Fruit fly (Drosophila melanogaster) whole organism, embryonic: ENCODE measurements around the gene Mdr65.

Experiments
- CG10209 ChIP-seq: fragments of 200-800 bp; sonication (Bioruptor generic); optimal IDR thresholded peaks from 3 replicates; lab custom pipeline; 2017; ENCODE audit warnings: missing biosample characterization, mild to moderate bottlenecking, missing genetic modification characterization, missing genetic modification reagents
- CG10366 ChIP-seq: fragments of 200-800 bp; sonication (Bioruptor generic); IDR thresholded peaks from 2 replicates; pipeline ENCODE4 v1.3.6; 2022; ENCODE audit warnings: missing biosample characterization, missing genetic modification characterization
- CG11696 ChIP-seq: fragments of 200-800 bp; sonication (Bioruptor generic); IDR thresholded peaks from 2 replicates; pipeline ENCODE4 v1.3.6; 2022; ENCODE audit warnings: missing biosample characterization, missing genetic modification characterization
- CG12236 ChIP-seq: fragments of 200-800 bp; sonication (Bioruptor generic); optimal IDR thresholded peaks from 2 replicates; lab custom pipeline; 2016; ENCODE audit warnings: missing biosample characterization, missing genetic modification characterization
- CG14667 ChIP-seq: fragments of 200-800 bp; sonication (Bioruptor generic); IDR thresholded peaks from 2 replicates; pipeline ENCODE4 v1.3.6; 2022; ENCODE audit warnings: missing biosample characterization, missing genetic modification characterization
- CG17359 ChIP-seq: fragments of 200-800 bp; sonication (Bioruptor generic); optimal IDR thresholded peaks from 3 replicates; lab custom pipeline; 2018; ENCODE audit warnings: missing biosample characterization, mild to moderate bottlenecking, missing genetic modification characterization, moderate library complexity
- CG17568 ChIP-seq: fragments of 200-800 bp; sonication (Bioruptor generic); optimal IDR thresholded peaks from 2 replicates; lab custom pipeline; 2018; ENCODE audit warnings: missing biosample characterization, mild to moderate bottlenecking, missing genetic modification characterization, moderate library complexity
- CG18262 ChIP-seq: fragments of 200-800 bp; optimal IDR thresholded peaks from 3 replicates; lab custom pipeline; 2019; ENCODE audit warnings: missing biosample characterization, mild to moderate bottlenecking, missing genetic modification characterization, moderate library complexity
- CG1832 ChIP-seq: fragments of 200-800 bp; sonication (Bioruptor generic); optimal IDR thresholded peaks from 2 replicates; lab custom pipeline; 2017; ENCODE audit warnings: missing biosample characterization, mild to moderate bottlenecking, missing genetic modification characterization, inconsistent platforms
- CG18599 ChIP-seq: fragments of 200-800 bp; sonication (Bioruptor generic); optimal IDR thresholded peaks from 3 replicates; lab custom pipeline; 2017; ENCODE audit warnings: missing biosample characterization, missing genetic modification characterization, mild to moderate bottlenecking, moderate library complexity, missing genetic modification reagents
- CG3163 ChIP-seq: fragments of 200-800 bp; sonication (Bioruptor generic); optimal IDR thresholded peaks from 3 replicates; lab custom pipeline; 2016; ENCODE audit warnings: missing biosample characterization, missing genetic modification characterization
- CG32767 ChIP-seq: fragments of 200-800 bp; sonication (Bioruptor generic); IDR thresholded peaks from 2 replicates; pipeline ENCODE4 v1.3.6; 2022; ENCODE audit warnings: missing biosample characterization, missing genetic modification characterization
- CG3407 ChIP-seq: fragments of 200-800 bp; sonication (Bioruptor generic); optimal IDR thresholded peaks from 2 replicates; lab custom pipeline; 2018; ENCODE audit warnings: missing biosample characterization, mild to moderate bottlenecking, missing genetic modification characterization
- CG3726 ChIP-seq: fragments of 200-800 bp; sonication (Bioruptor generic); IDR thresholded peaks from 3 replicates; pipeline ENCODE4, ENCODE4 v1.3.6; 2022; ENCODE audit warnings: missing biosample characterization, missing genetic modification characterization
- CG4424 ChIP-seq: fragments of 200-800 bp; sonication (Bioruptor generic); optimal IDR thresholded peaks from 3 replicates; lab custom pipeline; 2016; ENCODE audit warnings: missing biosample characterization, missing genetic modification characterization
- CG4707 ChIP-seq: fragments of 200-800 bp; sonication (Bioruptor generic); optimal IDR thresholded peaks from 2 replicates; lab custom pipeline; 2018; ENCODE audit warnings: missing biosample characterization, mild to moderate bottlenecking, missing genetic modification characterization, moderate library complexity
- CG6654 ChIP-seq: fragments of 200-800 bp; sonication (Bioruptor generic); optimal IDR thresholded peaks from 2 replicates; lab custom pipeline; 2017; ENCODE audit warnings: missing biosample characterization, mild to moderate bottlenecking, missing genetic modification characterization
- CG6854 ChIP-seq: fragments of 200-800 bp; sonication (Bioruptor generic); optimal IDR thresholded peaks from 3 replicates; lab custom pipeline; 2017; ENCODE audit warnings: missing biosample characterization, mild to moderate bottlenecking, missing genetic modification characterization
- CG7271 ChIP-seq: fragments of 200-800 bp; sonication (Bioruptor generic); optimal IDR thresholded peaks from 2 replicates; lab custom pipeline; 2018; ENCODE audit warnings: missing biosample characterization, mild to moderate bottlenecking, missing genetic modification characterization, moderate library complexity
- CG7372 ChIP-seq: fragments of 200-800 bp; sonication (Bioruptor generic); IDR thresholded peaks from 2 replicates; pipeline ENCODE4 v1.3.6; 2022; ENCODE audit warnings: missing biosample characterization, missing genetic modification characterization
- CG7963 ChIP-seq: fragments of 200-800 bp; sonication (Bioruptor generic); IDR thresholded peaks from 3 replicates; pipeline ENCODE4 v1.3.6; 2022; ENCODE audit warnings: missing biosample characterization, missing genetic modification characterization; ENCODE audit not compliant: partially characterized antibody
- D19A ChIP-seq: fragments of 200-800 bp; optimal IDR thresholded peaks from 3 replicates; lab custom pipeline; 2019; ENCODE audit warnings: missing biosample characterization, mild to moderate bottlenecking, missing genetic modification characterization, moderate library complexity
- Doc2 ChIP-seq: fragments of 200-800 bp; sonication (Bioruptor generic); IDR thresholded peaks from 2 replicates; pipeline ENCODE4 v1.3.6; 2022; ENCODE audit warnings: missing biosample characterization, missing genetic modification characterization
- Drgx ChIP-seq: fragments of 200-800 bp; sonication (Bioruptor generic); IDR thresholded peaks from 2 replicates; pipeline ENCODE4 v1.3.6; 2022; ENCODE audit warnings: missing biosample characterization, missing genetic modification characterization
- ERR ChIP-seq: fragments of 200-800 bp; sonication (Bioruptor generic); optimal IDR thresholded peaks from 2 replicates; lab custom pipeline; 2016; ENCODE audit warnings: missing biosample characterization, missing genetic modification characterization
- GATAe ChIP-seq: fragments of 200-800 bp; sonication (Bioruptor generic); conservative IDR thresholded peaks from 2 replicates; pipeline ENCODE4 v1.3.6; 2022; ENCODE audit warnings: missing biosample characterization, missing genetic modification characterization
- Gsc ChIP-seq: fragments of 200-800 bp; sonication (Bioruptor generic); IDR thresholded peaks from 2 replicates; pipeline ENCODE4 v1.3.6; 2022; ENCODE audit warnings: missing biosample characterization, missing genetic modification characterization
- Hr78 ChIP-seq, 2 experiments: fragments of 200-800 bp in 1 of 2; fragments of >200 bp in 1 of 2; sonication (Bioruptor generic) in 1 of 2; optimal IDR thresholded peaks; 2 replicates each; lab custom pipeline; 2017 to 2019; ENCODE audit warnings: missing biosample characterization in 2 of 2, missing genetic modification characterization in 2 of 2, mild to moderate bottlenecking in 1 of 2, moderate library complexity in 1 of 2
- Mes4 ChIP-seq: fragments of 200-800 bp; sonication (Bioruptor generic); optimal IDR thresholded peaks from 2 replicates; lab custom pipeline; 2016; ENCODE audit warnings: missing biosample characterization, missing genetic modification characterization
- Nf-YA ChIP-seq: fragments of 200-800 bp; sonication (Bioruptor generic); IDR thresholded peaks from 2 replicates; pipeline ENCODE4 v1.3.6; 2022; ENCODE audit warnings: missing biosample characterization, missing genetic modification characterization
- Nf-YB ChIP-seq: fragments of 200-800 bp; sonication (Bioruptor generic); optimal IDR thresholded peaks from 3 replicates; lab custom pipeline; 2019; ENCODE audit warnings: missing biosample characterization, mild to moderate bottlenecking, missing genetic modification characterization, moderate library complexity
- NfI ChIP-seq: fragments of 200-800 bp; sonication (Bioruptor generic); optimal IDR thresholded peaks from 3 replicates; lab custom pipeline; 2018; ENCODE audit warnings: missing biosample characterization, mild to moderate bottlenecking, missing genetic modification characterization, moderate library complexity
- Poxn ChIP-seq: fragments of 200-800 bp; sonication (Bioruptor generic); IDR thresholded peaks from 2 replicates; pipeline ENCODE4 v1.3.6; 2022; ENCODE audit warnings: missing biosample characterization, missing genetic modification characterization
- Ravus ChIP-seq: fragments of 200-800 bp; sonication (Bioruptor generic); IDR thresholded peaks from 2 replicates; pipeline ENCODE4 v1.3.6; 2022; ENCODE audit warnings: missing biosample characterization, missing genetic modification characterization
- Side ChIP-seq: fragments of 200-800 bp; sonication (Bioruptor generic); optimal IDR thresholded peaks from 2 replicates; lab custom pipeline; 2016; ENCODE audit warnings: missing biosample characterization, missing genetic modification characterization
- Stat92E ChIP-seq, 3 experiments: fragments of >200 bp in 2 of 3; fragments of 200-800 bp in 1 of 3; sonication (Bioruptor generic) in 1 of 3; optimal IDR thresholded peaks; 2 replicates each; lab custom pipeline; 2017 to 2019; ENCODE audit warnings: missing biosample characterization in 3 of 3, missing genetic modification characterization in 3 of 3, mild to moderate bottlenecking in 1 of 3, moderate library complexity in 1 of 3
- Tbp ChIP-seq: fragments of >200 bp; optimal IDR thresholded peaks from 2 replicates; lab custom pipeline; 2018; ENCODE audit warnings: missing biosample characterization, missing genetic modification characterization
- ac ChIP-seq: fragments of 200-800 bp; sonication (Bioruptor generic); optimal IDR thresholded peaks from 3 replicates; lab custom pipeline; 2017; ENCODE audit warnings: missing biosample characterization, mild to moderate bottlenecking, missing genetic modification characterization
- dmrt99B ChIP-seq: fragments of 200-800 bp; sonication (Bioruptor generic); optimal IDR thresholded peaks from 2 replicates; lab custom pipeline; 2018; ENCODE audit warnings: missing biosample characterization, mild to moderate bottlenecking, missing genetic modification characterization, moderate library complexity
- eve ChIP-seq, 2 experiments: fragments of >200 bp; optimal IDR thresholded peaks; 2 replicates each; lab custom pipeline; 2017; ENCODE audit warnings: missing biosample characterization in 2 of 2, missing genetic modification characterization in 2 of 2
- ftz-f1 ChIP-seq: fragments of 200-800 bp; sonication (Bioruptor generic); optimal IDR thresholded peaks from 2 replicates; lab custom pipeline; 2016; ENCODE audit warnings: missing biosample characterization, missing genetic modification characterization
- fu2 ChIP-seq: fragments of 200-800 bp; sonication (Bioruptor generic); optimal IDR thresholded peaks from 2 replicates; lab custom pipeline; 2016; ENCODE audit warnings: missing biosample characterization, missing genetic modification characterization
- grau ChIP-seq: fragments of 200-800 bp; optimal IDR thresholded peaks from 3 replicates; lab custom pipeline; 2019; ENCODE audit warnings: missing biosample characterization, mild to moderate bottlenecking, missing genetic modification characterization, moderate library complexity
- jigr1 ChIP-seq: fragments of 200-800 bp; sonication (Bioruptor generic); IDR thresholded peaks from 3 replicates; pipeline ENCODE4 v1.3.6; 2022; ENCODE audit warnings: missing biosample characterization, missing genetic modification characterization
- kni ChIP-seq: fragments of 200-800 bp; sonication (Bioruptor generic); optimal IDR thresholded peaks from 3 replicates; lab custom pipeline; 2017; ENCODE audit warnings: mild to moderate bottlenecking, missing biosample characterization, missing genetic modification reagents, missing genetic modification characterization
- lab ChIP-seq: fragments of 200-800 bp; sonication (Bioruptor generic); optimal IDR thresholded peaks from 3 replicates; lab custom pipeline; 2017; ENCODE audit warnings: missing biosample characterization, missing genetic modification characterization, mild to moderate bottlenecking, moderate library complexity, missing genetic modification reagents
- luna ChIP-seq: fragments of 200-800 bp; sonication (Bioruptor generic); optimal IDR thresholded peaks from 2 replicates; lab custom pipeline; 2016; ENCODE audit warnings: missing biosample characterization, missing genetic modification characterization
- psq ChIP-seq: fragments of 200-800 bp; sonication (Bioruptor generic); optimal IDR thresholded peaks from 2 replicates; lab custom pipeline; 2017; ENCODE audit warnings: missing biosample characterization, missing genetic modification characterization
- scrt ChIP-seq: fragments of 200-800 bp; sonication (Bioruptor generic); optimal IDR thresholded peaks from 2 replicates; lab custom pipeline; 2018; ENCODE audit warnings: missing biosample characterization, mild to moderate bottlenecking, missing genetic modification characterization, moderate library complexity
- tgo ChIP-seq: fragments of 200-800 bp; sonication (Bioruptor generic); IDR thresholded peaks from 3 replicates; pipeline ENCODE4 v1.3.6; 2022; ENCODE audit warnings: missing biosample characterization, missing genetic modification characterization
- ttk ChIP-seq: fragments of 200-800 bp; sonication (Bioruptor generic); IDR thresholded peaks from 2 replicates; pipeline ENCODE4 v2.1.2; 2022; ENCODE audit warnings: missing biosample characterization, missing genetic modification characterization

Gene Mdr65

dm6 chr3L:6217212-6217611 is 28.3 kb downstream of the Mdr65 start (continued):
- TF ChIP-seq CG6854 (GFP tag; lab: Kevin White, UChicago) (no peak), Poxn (GFP tag; lab: Robert Waterston, UW) (no peak), Tbp (no peak), dmrt99B (tag; lab: Kevin White, UChicago) (peak; percentile 77), CG4707 (peak; percentile 45), ttk (GFP tag; lab: Robert Waterston, UW) (peak; percentile 72; the same call in 1 of the 2 replicates), CG14667 (peak; percentile 54; the same call in 1 of the 2 replicates), jigr1 (GFP tag; lab: Robert Waterston, UW) (no peak), CG3163 (GFP tag; lab: Kevin White, UChicago) (no peak), Stat92E (GFP tag; optimal IDR thresholded peaks at IDR 0.05; lab: Kevin White, UChicago) (no peak), CG3407 (GFP tag; lab: Kevin White, UChicago) (peak; percentile 29), Nf-YA (GFP tag; lab: Robert Waterston, UW) (peak; percentile 58), Hr78 (GFP tag; optimal IDR thresholded peaks at IDR 0.05; lab: Kevin White, UChicago) (no peak), Drgx (GFP tag; lab: Robert Waterston, UW) (no peak; the same call in 1 of the 2 replicates), CG18599 (GFP tag; lab: Kevin White, UChicago) (peak; percentile 38), ERR (no peak), eve (GFP tag; optimal IDR thresholded peaks at IDR 0.05; lab: Kevin White, UChicago) (no peak), CG4424 (GFP tag; lab: Kevin White, UChicago) (peak; percentile 78), NfI (GFP tag; lab: Kevin White, UChicago) (no peak), CG11696 (no peak), CG17359 (tag; lab: Kevin White, UChicago) (peak; percentile 80), ac (GFP tag; lab: Kevin White, UChicago) (no peak), grau (tag; lab: Kevin White, UChicago) (peak; percentile 77), luna (GFP tag; lab: Kevin White, UChicago) (no peak), CG1832 (no peak), lab (peak; percentile 43), Mes4 (GFP tag; lab: Kevin White, UChicago) (peak; percentile 18), D19A (tag; lab: Kevin White, UChicago) (peak; percentile 78), Nf-YB (GFP tag; lab: Kevin White, UChicago) (peak; percentile 41), CG10366 (GFP tag; lab: Robert Waterston, UW) (peak; percentile 71), CG10209 (GFP tag; lab: Kevin White, UChicago) (peak; percentile 13), psq (GFP tag; lab: Kevin White, UChicago) (no peak), CG7372 (peak; percentile 34; the same call in 1 of the 2 replicates), Doc2 (no peak), CG7963 (GFP tag; lab: Robert Waterston, UW) (no peak), kni (no peak), CG32767 (GFP tag; lab: Robert Waterston, UW) (peak; percentile 83), CG7271 (peak; percentile 51), Side (GFP tag; lab: Kevin White, UChicago) (peak; percentile 11), CG3726 (GFP tag; lab: Robert Waterston, UW) (peak; percentile 36; the same call in 1 of the 3 replicates), CG6654 (GFP tag; lab: Kevin White, UChicago) (no peak), fu2 (GFP tag; lab: Kevin White, UChicago) (no peak), ftz-f1 (GFP tag; lab: Kevin White, UChicago) (no peak), Ravus (GFP tag; lab: Robert Waterston, UW) (peak; percentile 12; the same call in 1 of the 2 replicates), GATAe (no peak), CG18262 (tag; lab: Kevin White, UChicago) (peak; percentile 90), CG12236 (GFP tag; lab: Kevin White, UChicago) (peak; percentile 28), scrt (GFP tag; lab: Kevin White, UChicago) (no peak), Gsc (GFP tag; lab: Robert Waterston, UW) (no peak), CG17568 (GFP tag; lab: Kevin White, UChicago) (no peak), tgo (GFP tag; lab: Robert Waterston, UW) (peak; percentile 66; the same call in 2 of the 3 replicates)
